Fruit fly (Drosophila melanogaster): Measurements from ENCODE around the gene Vps16B.

Gene Vps16B

DNA sequence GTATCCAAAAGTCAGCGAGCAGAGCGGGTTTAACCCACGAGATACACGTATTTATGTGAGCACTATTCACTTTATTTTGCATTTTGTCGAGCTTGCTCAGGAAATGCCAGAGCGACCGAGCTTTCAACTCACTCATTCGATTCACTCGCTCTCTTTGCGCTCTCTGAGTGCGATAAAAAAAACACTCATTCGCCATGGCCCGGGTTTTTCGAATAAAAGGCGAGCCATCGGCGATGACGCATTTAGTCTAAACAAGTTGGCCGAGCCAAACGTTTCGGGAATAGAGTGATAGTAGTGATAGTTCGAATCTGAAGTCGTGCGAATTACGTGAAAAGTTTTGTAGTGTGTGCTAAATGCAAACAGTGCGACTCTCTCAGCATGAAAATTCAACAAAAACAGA, 33.9 kb downstream of the Vps16B start (continued):
- peak; percentile 45 for TF ChIP-seq CG6808 (GFP tag; optimal IDR thresholded peaks at IDR 0.05)
- peak; percentile 83 for TF ChIP-seq Eip78C (GFP tag)
- peak; percentile 60 for TF ChIP-seq Eip93F (GFP tag; optimal IDR thresholded peaks at IDR 0.05)
- no peak for TF ChIP-seq lz (GFP tag; optimal IDR thresholded peaks at IDR 0.05)
- no peak for TF ChIP-seq Blimp-1 (GFP tag; optimal IDR thresholded peaks at IDR 0.05)
- TF ChIP-seq fkh (GFP tag; optimal IDR thresholded peaks at IDR 0.05) = peak; percentile 82
- TF ChIP-seq cyc (GFP tag; optimal IDR thresholded peaks at IDR 0.05) = no peak
- peak; percentile 54 for TF ChIP-seq dsx (GFP tag; optimal IDR thresholded peaks at IDR 0.05; ENCODE audit: poor library complexity, severe bottlenecking)
- TF ChIP-seq topi (GFP tag; optimal IDR thresholded peaks at IDR 0.05) = peak; percentile 26
- no peak for TF ChIP-seq dac (GFP tag; optimal IDR thresholded peaks at IDR 0.05)
- no peak for TF ChIP-seq CG7368 (GFP tag; optimal IDR thresholded peaks at IDR 0.05)
- no peak for TF ChIP-seq Sox15 (GFP tag; optimal IDR thresholded peaks at IDR 0.05)
- no peak for TF ChIP-seq achi (GFP tag; optimal IDR thresholded peaks at IDR 0.05)
- peak; percentile 44; the same call in 1 of the 3 replicates for TF ChIP-seq eg (GFP tag; IDR thresholded peaks at IDR 0.05)
- no peak for TF ChIP-seq CG10631 (GFP tag; optimal IDR thresholded peaks at IDR 0.05)
- TF ChIP-seq Sox102F (GFP tag; optimal IDR thresholded peaks at IDR 0.05) = peak; percentile 6
- TF ChIP-seq CG11762 (GFP tag; optimal IDR thresholded peaks at IDR 0.05; ENCODE audit: insufficient read depth) = no peak
- TF ChIP-seq Hr38 (GFP tag; optimal IDR thresholded peaks at IDR 0.05) = no peak
- no peak for TF ChIP-seq CG11902 (GFP tag; optimal IDR thresholded peaks at IDR 0.05)
- TF ChIP-seq vri (GFP tag; optimal IDR thresholded peaks at IDR 0.05) = peak; percentile 47
- TF ChIP-seq acj6 (GFP tag; optimal IDR thresholded peaks at IDR 0.05) = no peak
- peak; percentile 65; the same call in 2 of the 3 replicates for TF ChIP-seq CG6163 (GFP tag; IDR thresholded peaks at IDR 0.05)
- peak; percentile 2 for TF ChIP-seq Ets96B (tag; optimal IDR thresholded peaks at IDR 0.05)
- TF ChIP-seq esn (GFP tag; optimal IDR thresholded peaks at IDR 0.05) = peak; percentile 34

DNA sequence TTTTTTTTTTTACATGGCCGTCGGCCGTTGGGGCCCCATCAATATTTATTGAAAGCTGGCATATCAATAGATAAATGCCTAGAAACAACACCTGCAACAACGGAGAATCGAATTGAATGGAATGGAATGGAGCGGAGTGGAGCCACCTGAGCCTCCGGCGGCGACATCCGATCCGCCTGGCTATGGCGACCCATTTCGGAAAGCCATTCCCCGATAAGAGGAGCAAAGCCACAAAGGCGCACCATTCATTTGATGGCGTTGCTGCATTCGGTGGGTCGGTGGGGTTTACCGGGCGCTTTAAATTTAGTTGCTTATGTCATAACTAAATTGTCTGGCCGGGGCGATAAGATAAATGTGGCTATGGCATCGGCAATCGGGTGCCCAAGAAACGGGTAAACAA, 34.4 kb downstream of the Vps16B start:
- TF ChIP-seq spab (GFP tag; optimal IDR thresholded peaks at IDR 0.05) = no peak
- peak; percentile 0 for TF ChIP-seq CG32006 (GFP tag; optimal IDR thresholded peaks at IDR 0.05)
- peak; percentile 88 for TF ChIP-seq vri (GFP tag; optimal IDR thresholded peaks at IDR 0.05)

DNA sequence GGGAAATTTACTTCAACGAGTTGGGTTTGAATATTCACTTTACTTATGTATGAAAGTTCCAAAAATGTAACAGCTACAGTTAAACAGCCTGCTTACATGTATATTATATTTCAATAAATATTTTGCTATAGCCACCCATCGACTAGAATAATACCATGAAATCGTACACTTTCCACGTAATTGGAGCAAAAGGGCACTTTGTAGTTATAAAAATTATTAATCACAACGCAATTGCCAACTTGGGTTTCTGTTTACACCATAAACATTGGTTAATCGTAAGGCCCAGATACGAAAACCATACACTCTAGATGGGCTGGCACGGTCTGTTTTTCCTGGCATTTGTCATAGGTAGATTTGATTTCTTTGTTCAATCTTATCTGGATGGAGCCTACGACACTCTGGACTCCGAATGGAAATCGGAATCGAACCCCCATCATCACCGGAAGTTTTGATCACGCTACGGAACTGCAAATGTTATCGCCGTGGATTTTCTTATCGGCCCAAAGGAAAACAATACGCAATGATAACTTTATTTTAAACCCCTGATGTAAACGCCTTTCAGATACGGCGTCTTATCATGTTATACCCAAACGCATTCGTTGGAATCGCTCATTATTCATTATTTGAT, 35.7 kb downstream of the Vps16B start, which contains the start of gene fig:
fig (minus strand) TSS at position 51 of the 628 bp plus-strand sequence.
- no peak for TF ChIP-seq CG16779 (tag; optimal IDR thresholded peaks at IDR 0.05)
- peak; percentile 6 for TF ChIP-seq Eip78C (GFP tag)
- no peak for TF ChIP-seq Ets21C (GFP tag; optimal IDR thresholded peaks at IDR 0.05)
- TF ChIP-seq Sox14 (GFP tag; optimal IDR thresholded peaks at IDR 0.05) = peak; percentile 13
- peak; percentile 82 for TF ChIP-seq vri (GFP tag; optimal IDR thresholded peaks at IDR 0.05)
- TF ChIP-seq Lpt (GFP tag; optimal IDR thresholded peaks at IDR 0.05) = no peak
- no peak for TF ChIP-seq CG7368 (GFP tag; optimal IDR thresholded peaks at IDR 0.05)
- TF ChIP-seq CG6792 (GFP tag; optimal IDR thresholded peaks at IDR 0.05) = no peak
- peak; percentile 82 for TF ChIP-seq Eip93F (GFP tag; optimal IDR thresholded peaks at IDR 0.05)
- TF ChIP-seq fkh (GFP tag; optimal IDR thresholded peaks at IDR 0.05) = peak; percentile 39
- peak in 1 of 2 experiments; percentile 19 for TF ChIP-seq ss (GFP tag; optimal IDR thresholded peaks at IDR 0.05)

DNA sequence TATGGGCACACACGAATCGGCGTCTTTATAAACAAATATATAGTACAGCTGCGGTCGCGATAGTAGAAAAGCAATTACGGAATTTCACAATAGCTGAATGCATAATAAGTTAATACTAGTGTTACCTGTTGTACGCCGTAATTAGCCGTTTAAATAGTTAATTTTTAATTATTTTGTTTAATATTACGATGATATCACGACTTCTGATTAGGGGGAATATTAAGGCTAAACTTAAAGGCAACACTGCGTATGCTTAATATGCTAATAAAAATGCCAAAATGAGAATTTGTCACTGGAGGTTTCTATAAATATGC, 37.3 kb downstream of the Vps16B start:
- peak; percentile 0 for TF ChIP-seq vri (GFP tag; optimal IDR thresholded peaks at IDR 0.05)
- TF ChIP-seq fkh (GFP tag; optimal IDR thresholded peaks at IDR 0.05) = peak; percentile 50
- no peak for TF ChIP-seq Lpt (GFP tag; optimal IDR thresholded peaks at IDR 0.05)
- TF ChIP-seq Eip78C (GFP tag) = peak; percentile 30
